Fruit fly (Drosophila melanogaster) whole organism, adult: ENCODE measurements around the gene CG34375.

Source experiments
- CG5204 ChIP-seq: fragments of 200-800 bp; sonication (Bioruptor generic); optimal IDR thresholded peaks from 2 replicates; lab custom pipeline; 2016; ENCODE audit warnings: missing biosample characterization, missing genetic modification characterization
- CG7101 ChIP-seq: fragments of 200-800 bp; sonication (Bioruptor generic); optimal IDR thresholded peaks from 2 replicates; lab custom pipeline; 2018; ENCODE audit warnings: missing biosample characterization, mild to moderate bottlenecking, missing genetic modification characterization, moderate library complexity
- Clk ChIP-seq: fragments of 200-800 bp; sonication (Bioruptor generic); optimal IDR thresholded peaks from 2 replicates; lab custom pipeline; 2017; ENCODE audit warnings: missing biosample characterization, missing genetic modification characterization
- pad ChIP-seq: fragments of 200-800 bp; sonication (Bioruptor generic); optimal IDR thresholded peaks from 3 replicates; lab custom pipeline; 2017; ENCODE audit warnings: missing biosample characterization, missing genetic modification characterization, mild to moderate bottlenecking, moderate library complexity, missing genetic modification reagents
- tj ChIP-seq: fragments of 200-800 bp; sonication (Bioruptor generic); optimal IDR thresholded peaks from 3 replicates; lab custom pipeline; 2017; ENCODE audit warnings: missing biosample characterization, mild to moderate bottlenecking, missing genetic modification characterization, moderate library complexity

dm6 chr3R:23053135-23053730, 42.9 kb upstream of the CG34375 start:
- TF ChIP-seq pad (GFP tag; lab: Kevin White, UChicago) (no peak), Clk (GFP tag; lab: Kevin White, UChicago) (no peak), CG5204 (GFP tag; lab: Kevin White, UChicago) (no peak), tj (GFP tag; lab: Kevin White, UChicago) (no peak), CG7101 (tag; lab: Kevin White, UChicago) (no peak)
